Fruit fly (Drosophila melanogaster) whole organism, embryonic: Measurements from ENCODE around the gene IntS14.
A peak's percentile ranks its signal among the peaks of the same experiment; 100 is the strongest.

ENCODE experiments used
- Adf1 ChIP-seq: fragments of 200-800 bp; sonication (Bioruptor generic); IDR thresholded peaks from 2 replicates; pipeline ENCODE4 v1.3.6; 2022; ENCODE audit warnings: missing biosample characterization, missing genetic modification characterization
- Antp ChIP-seq: fragments of 200-800 bp; sonication (Bioruptor generic); optimal IDR thresholded peaks from 3 replicates; lab custom pipeline; 2016; ENCODE audit warnings: missing biosample characterization, missing genetic modification characterization
- CG10366 ChIP-seq: fragments of 200-800 bp; sonication (Bioruptor generic); IDR thresholded peaks from 2 replicates; pipeline ENCODE4 v1.3.6; 2022; ENCODE audit warnings: missing biosample characterization, missing genetic modification characterization
- CG11085 ChIP-seq: fragments of 200-800 bp; sonication (Bioruptor generic); IDR thresholded peaks from 2 replicates; pipeline ENCODE4 v1.3.6; 2022; ENCODE audit warnings: missing biosample characterization, missing genetic modification characterization
- CG11247 ChIP-seq: fragments of 200-800 bp; sonication (Bioruptor generic); IDR thresholded peaks from 2 replicates; pipeline ENCODE4 v1.3.6; 2022; ENCODE audit warnings: missing biosample characterization, missing genetic modification characterization
- CG11504 ChIP-seq: fragments of 200-800 bp; sonication (Bioruptor generic); optimal IDR thresholded peaks from 3 replicates; lab custom pipeline; 2019; ENCODE audit warnings: missing biosample characterization, mild to moderate bottlenecking, missing genetic modification characterization, moderate library complexity
- CG12769 ChIP-seq: fragments of 200-800 bp; sonication (Bioruptor generic); optimal IDR thresholded peaks from 2 replicates; lab custom pipeline; 2019; ENCODE audit warnings: missing biosample characterization, mild to moderate bottlenecking, missing genetic modification characterization, moderate library complexity
- CG17612 ChIP-seq: fragments of 200-800 bp; sonication (Bioruptor generic); IDR thresholded peaks from 2 replicates; pipeline ENCODE4 v1.3.6; 2022; ENCODE audit warnings: missing biosample characterization, missing genetic modification characterization
- CG17829 ChIP-seq: fragments of 200-800 bp; optimal IDR thresholded peaks from 2 replicates; lab custom pipeline; 2019; ENCODE audit warnings: missing biosample characterization, mild to moderate bottlenecking, missing genetic modification characterization, moderate library complexity
- CG1832 ChIP-seq: fragments of 200-800 bp; sonication (Bioruptor generic); optimal IDR thresholded peaks from 2 replicates; lab custom pipeline; 2017; ENCODE audit warnings: missing biosample characterization, mild to moderate bottlenecking, missing genetic modification characterization, inconsistent platforms
- CG2202 ChIP-seq: fragments of 200-800 bp; sonication (Bioruptor generic); optimal IDR thresholded peaks from 2 replicates; lab custom pipeline; 2018; ENCODE audit warnings: missing biosample characterization, mild to moderate bottlenecking, missing genetic modification characterization
- CG30431 ChIP-seq: fragments of 200-800 bp; sonication (Bioruptor generic); optimal IDR thresholded peaks from 2 replicates; lab custom pipeline; 2017; ENCODE audit warnings: missing biosample characterization, missing genetic modification characterization
- CG31224 ChIP-seq: fragments of 200-800 bp; sonication (Bioruptor generic); IDR thresholded peaks from 2 replicates; pipeline ENCODE4 v1.3.6; 2022; ENCODE audit warnings: missing biosample characterization, missing genetic modification characterization
- CG31365 ChIP-seq: fragments of 200-800 bp; sonication (Bioruptor generic); optimal IDR thresholded peaks from 2 replicates; lab custom pipeline; 2018; ENCODE audit warnings: missing biosample characterization, mild to moderate bottlenecking, missing genetic modification characterization
- CG33557 ChIP-seq: fragments of 200-800 bp; sonication (Bioruptor generic); optimal IDR thresholded peaks from 2 replicates; lab custom pipeline; 2019; ENCODE audit warnings: missing biosample characterization, mild to moderate bottlenecking, missing genetic modification characterization, moderate library complexity
- CG34422 ChIP-seq: fragments of 200-800 bp; sonication (Bioruptor generic); IDR thresholded peaks from 3 replicates; pipeline ENCODE4 v1.3.6; 2022; ENCODE audit warnings: missing biosample characterization, missing genetic modification characterization
- CG7786 ChIP-seq: fragments of 200-800 bp; sonication (Bioruptor generic); optimal IDR thresholded peaks from 2 replicates; lab custom pipeline; 2016; ENCODE audit warnings: missing biosample characterization, missing genetic modification characterization
- CG8478 ChIP-seq: fragments of >200 bp; optimal IDR thresholded peaks from 2 replicates; lab custom pipeline; 2018
- Doc3 ChIP-seq: fragments of 200-800 bp; sonication (Bioruptor generic); IDR thresholded peaks from 3 replicates; pipeline ENCODE4 v1.3.6; 2022; ENCODE audit warnings: missing biosample characterization, missing genetic modification characterization; ENCODE audit not compliant: partially characterized antibody
- Eip74EF ChIP-seq, 2 experiments: fragments of 200-800 bp in 1 of 2; fragments of >200 bp in 1 of 2; sonication (Bioruptor generic) in 1 of 2; optimal IDR thresholded peaks; 2 replicates each; lab custom pipeline; 2017 to 2019; ENCODE audit warnings: missing biosample characterization in 2 of 2, missing genetic modification characterization in 2 of 2, mild to moderate bottlenecking in 1 of 2, moderate library complexity in 1 of 2
- Gug ChIP-seq: fragments of 200-800 bp; sonication (Bioruptor generic); IDR thresholded peaks from 4 replicates; pipeline ENCODE4 v1.3.6; 2022; ENCODE audit warnings: missing biosample characterization, missing genetic modification characterization
- HHEX ChIP-seq: fragments of 200-800 bp; sonication (Bioruptor generic); optimal IDR thresholded peaks from 3 replicates; lab custom pipeline; 2017; ENCODE audit warnings: missing biosample characterization, mild to moderate bottlenecking, missing genetic modification characterization, missing genetic modification reagents
- Jarid2 ChIP-seq: fragments of 200-800 bp; sonication (Bioruptor generic); optimal IDR thresholded peaks from 3 replicates; lab custom pipeline; 2017; ENCODE audit warnings: mild to moderate bottlenecking, missing biosample characterization, missing genetic modification reagents, missing genetic modification characterization
- Lim3 ChIP-seq: fragments of 200-800 bp; sonication (Bioruptor generic); IDR thresholded peaks from 2 replicates; pipeline ENCODE4 v1.3.6; 2022; ENCODE audit warnings: missing biosample characterization, missing genetic modification characterization
- Mes4 ChIP-seq: fragments of 200-800 bp; sonication (Bioruptor generic); optimal IDR thresholded peaks from 2 replicates; lab custom pipeline; 2016; ENCODE audit warnings: missing biosample characterization, missing genetic modification characterization
- Nf-YA ChIP-seq: fragments of 200-800 bp; sonication (Bioruptor generic); IDR thresholded peaks from 2 replicates; pipeline ENCODE4 v1.3.6; 2022; ENCODE audit warnings: missing biosample characterization, missing genetic modification characterization
- NfI ChIP-seq: fragments of 200-800 bp; sonication (Bioruptor generic); optimal IDR thresholded peaks from 3 replicates; lab custom pipeline; 2018; ENCODE audit warnings: missing biosample characterization, mild to moderate bottlenecking, missing genetic modification characterization, moderate library complexity
- Poxn ChIP-seq: fragments of 200-800 bp; sonication (Bioruptor generic); IDR thresholded peaks from 2 replicates; pipeline ENCODE4 v1.3.6; 2022; ENCODE audit warnings: missing biosample characterization, missing genetic modification characterization
- Ravus ChIP-seq: fragments of 200-800 bp; sonication (Bioruptor generic); IDR thresholded peaks from 2 replicates; pipeline ENCODE4 v1.3.6; 2022; ENCODE audit warnings: missing biosample characterization, missing genetic modification characterization
- YL-1 ChIP-seq: fragments of 200-800 bp; sonication (Bioruptor generic); optimal IDR thresholded peaks from 3 replicates; lab custom pipeline; 2017; ENCODE audit warnings: missing biosample characterization, mild to moderate bottlenecking, missing genetic modification characterization
- al ChIP-seq: fragments of 200-800 bp; sonication (Bioruptor generic); IDR thresholded peaks from 2 replicates; pipeline ENCODE4 v1.3.6; 2022; ENCODE audit warnings: missing biosample characterization, missing genetic modification characterization
- ash1 ChIP-seq: fragments of 200-800 bp; sonication (Bioruptor generic); optimal IDR thresholded peaks from 2 replicates; lab custom pipeline; 2018; ENCODE audit warnings: missing biosample characterization, mild to moderate bottlenecking, missing genetic modification characterization
- ato ChIP-seq: fragments of 200-800 bp; sonication (Bioruptor generic); IDR thresholded peaks from 2 replicates; pipeline ENCODE4 v1.3.6; 2022; ENCODE audit warnings: missing biosample characterization, missing genetic modification characterization; ENCODE audit not compliant: partially characterized antibody
- bbx ChIP-seq: fragments of 200-800 bp; sonication (Bioruptor generic); IDR thresholded peaks from 2 replicates; pipeline ENCODE4 v1.3.6; 2022; ENCODE audit warnings: missing biosample characterization, missing genetic modification characterization; ENCODE audit not compliant: partially characterized antibody
- bigmax ChIP-seq: fragments of 200-800 bp; sonication (Bioruptor generic); optimal IDR thresholded peaks from 2 replicates; lab custom pipeline; 2018; ENCODE audit warnings: missing biosample characterization, mild to moderate bottlenecking, missing genetic modification characterization
- cato ChIP-seq: fragments of 200-800 bp; sonication (Bioruptor generic); optimal IDR thresholded peaks from 2 replicates; lab custom pipeline; 2016; ENCODE audit warnings: missing biosample characterization, missing genetic modification characterization, borderline replicate concordance
- crp ChIP-seq, 2 experiments: fragments of 200-800 bp; sonication (Bioruptor generic); optimal IDR thresholded peaks; 2 replicates in 1 of 2; 3 replicates in 1 of 2; lab custom pipeline; 2017; ENCODE audit warnings: missing biosample characterization in 2 of 2, missing genetic modification characterization in 2 of 2, mild to moderate bottlenecking in 1 of 2, moderate library complexity in 1 of 2
- dysf ChIP-seq: fragments of 200-800 bp; sonication (Bioruptor generic); IDR thresholded peaks from 3 replicates; pipeline ENCODE4 v1.3.6; 2022; ENCODE audit warnings: missing biosample characterization, missing genetic modification characterization
- gsb-n ChIP-seq: fragments of 200-800 bp; sonication (Bioruptor generic); optimal IDR thresholded peaks from 3 replicates; lab custom pipeline; 2018; ENCODE audit warnings: missing biosample characterization, mild to moderate bottlenecking, missing genetic modification characterization
- h ChIP-seq: fragments of >200 bp; optimal IDR thresholded peaks from 2 replicates; lab custom pipeline; 2017
- kni ChIP-seq: fragments of 200-800 bp; sonication (Bioruptor generic); optimal IDR thresholded peaks from 3 replicates; lab custom pipeline; 2017; ENCODE audit warnings: mild to moderate bottlenecking, missing biosample characterization, missing genetic modification reagents, missing genetic modification characterization
- lola ChIP-seq, 3 experiments: fragments of >200 bp in 2 of 3; fragments of 200-800 bp in 1 of 3; sonication (Bioruptor generic) in 1 of 3; optimal IDR thresholded peaks; 2 replicates each; lab custom pipeline; 2017 to 2019; ENCODE audit warnings: missing biosample characterization in 3 of 3, missing genetic modification characterization in 3 of 3, mild to moderate bottlenecking in 1 of 3, moderate library complexity in 1 of 3
- otp ChIP-seq: fragments of 200-800 bp; sonication (Bioruptor generic); IDR thresholded peaks from 3 replicates; pipeline ENCODE4, ENCODE4 v1.3.6; 2022; ENCODE audit warnings: missing biosample characterization, missing genetic modification characterization
- pita ChIP-seq: fragments of 200-800 bp; sonication (Bioruptor generic); optimal IDR thresholded peaks from 2 replicates; lab custom pipeline; 2017; ENCODE audit warnings: missing biosample characterization, mild to moderate bottlenecking, missing genetic modification characterization
- repo ChIP-seq: fragments of 200-800 bp; sonication (Bioruptor generic); optimal IDR thresholded peaks from 2 replicates; lab custom pipeline; 2016; ENCODE audit warnings: missing biosample characterization, missing genetic modification characterization
- scrt ChIP-seq: fragments of 200-800 bp; sonication (Bioruptor generic); optimal IDR thresholded peaks from 2 replicates; lab custom pipeline; 2018; ENCODE audit warnings: missing biosample characterization, mild to moderate bottlenecking, missing genetic modification characterization, moderate library complexity
- sens-2 ChIP-seq: fragments of 200-800 bp; sonication (Bioruptor generic); IDR thresholded peaks from 2 replicates; pipeline ENCODE4 v1.3.6; 2022; ENCODE audit warnings: missing biosample characterization, missing genetic modification characterization
- sim ChIP-seq: fragments of 200-800 bp; sonication (Bioruptor generic); IDR thresholded peaks from 2 replicates; pipeline ENCODE4 v1.3.6; 2022; ENCODE audit warnings: missing biosample characterization, missing genetic modification characterization
- ssp ChIP-seq: fragments of 200-800 bp; sonication (Bioruptor generic); IDR thresholded peaks from 2 replicates; pipeline ENCODE4 v1.3.6; 2022; ENCODE audit warnings: missing biosample characterization, missing genetic modification characterization
- tin ChIP-seq: fragments of 200-800 bp; sonication (Bioruptor generic); optimal IDR thresholded peaks from 3 replicates; lab custom pipeline; 2016; ENCODE audit warnings: missing biosample characterization, missing genetic modification characterization
- trem ChIP-seq: fragments of 200-800 bp; optimal IDR thresholded peaks from 3 replicates; lab custom pipeline; 2019; ENCODE audit warnings: missing biosample characterization, mild to moderate bottlenecking, missing genetic modification characterization, moderate library complexity

Gene IntS14

DNA sequence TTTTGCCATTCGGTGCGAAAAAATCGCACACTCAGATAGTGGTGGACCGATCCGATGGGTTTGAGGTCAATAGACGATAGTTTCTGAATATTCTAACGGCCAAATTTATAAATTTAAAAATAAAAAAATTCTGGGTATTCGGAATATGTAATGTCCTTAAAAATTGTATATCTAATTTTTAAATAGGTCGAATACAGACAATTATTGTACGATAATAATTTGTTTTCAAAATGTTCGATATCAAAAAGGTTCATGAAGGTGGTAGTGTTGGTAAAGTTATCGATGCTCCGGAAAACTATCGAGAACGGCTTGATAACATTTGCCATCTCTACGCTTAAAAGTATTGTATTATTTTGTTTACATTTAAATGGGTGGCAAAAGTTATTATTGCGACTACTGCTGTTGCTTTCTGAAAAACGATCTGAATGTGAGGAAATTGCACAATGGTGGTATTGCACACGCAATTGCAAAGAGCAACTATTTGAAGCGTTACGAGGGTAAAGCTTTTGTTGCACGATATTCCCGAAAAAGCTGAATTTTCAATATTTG is 5.7 kb downstream of the IntS14 start, which contains the start of the genes CG31922 and Plap (continued):
- TF ChIP-seq CG8478 (lab: Kevin White, UChicago): no peak
- peak; percentile 52 for TF ChIP-seq cato (GFP tag; lab: Kevin White, UChicago)
- TF ChIP-seq Gug (GFP tag; lab: Robert Waterston, UW): peak; percentile 64; the same call in 2 of the 4 replicates
- TF ChIP-seq CG34422: no peak
- TF ChIP-seq ato (GFP tag; lab: Robert Waterston, UW): peak; percentile 53
- peak; percentile 86 for TF ChIP-seq trem (tag; lab: Kevin White, UChicago)
- peak; percentile 94 for TF ChIP-seq Doc3
- TF ChIP-seq lola (GFP tag; optimal IDR thresholded peaks at IDR 0.05; lab: Kevin White, UChicago): peak in 1 of 3 experiments; percentile 67
- no peak for TF ChIP-seq Adf1 (GFP tag; lab: Robert Waterston, UW)
- peak; percentile 76 for TF ChIP-seq tin (GFP tag; lab: Kevin White, UChicago)
- no peak for TF ChIP-seq gsb-n (tag; lab: Kevin White, UChicago)
- TF ChIP-seq bbx: peak; percentile 83
- TF ChIP-seq dysf (GFP tag; lab: Robert Waterston, UW): peak; percentile 62; the same call in 1 of the 3 replicates
- TF ChIP-seq repo (GFP tag; lab: Kevin White, UChicago): peak; percentile 7
- no peak for TF ChIP-seq ash1 (GFP tag; lab: Kevin White, UChicago)
- TF ChIP-seq CG11504: no peak
- no peak for TF ChIP-seq Eip74EF (GFP tag; optimal IDR thresholded peaks at IDR 0.05; lab: Kevin White, UChicago)
- no peak for TF ChIP-seq Jarid2 (GFP tag; lab: Kevin White, UChicago)
- TF ChIP-seq CG11247 (GFP tag; lab: Robert Waterston, UW): no peak
- no peak for TF ChIP-seq CG12769
- TF ChIP-seq CG17829 (tag; lab: Kevin White, UChicago): peak; percentile 80
- TF ChIP-seq CG17612: no peak
- no peak for TF ChIP-seq bigmax (GFP tag; lab: Kevin White, UChicago)
- no peak for TF ChIP-seq Lim3 (GFP tag; lab: Robert Waterston, UW)
- TF ChIP-seq Nf-YA (GFP tag; lab: Robert Waterston, UW): no peak
- TF ChIP-seq CG31224 (GFP tag; lab: Robert Waterston, UW): peak; percentile 33; the same call in 1 of the 2 replicates
- TF ChIP-seq CG2202 (tag; lab: Kevin White, UChicago): peak; percentile 9
- no peak for TF ChIP-seq CG30431
- 0 out of 2 replicates have a peak, but pooled peaks have one; percentile 17 for TF ChIP-seq CG11085
- TF ChIP-seq sens-2 (GFP tag; lab: Robert Waterston, UW): no peak
- TF ChIP-seq NfI (GFP tag; lab: Kevin White, UChicago): peak; percentile 75
- no peak for TF ChIP-seq h (lab: Kevin White, UChicago)
- no peak for TF ChIP-seq CG1832
- peak; percentile 61 for TF ChIP-seq CG33557 (GFP tag; lab: Kevin White, UChicago)
- TF ChIP-seq kni (GFP tag; lab: Kevin White, UChicago): peak; percentile 14
- no peak for TF ChIP-seq scrt (GFP tag; lab: Kevin White, UChicago)
- peak; percentile 57 for TF ChIP-seq Antp (GFP tag; lab: Kevin White, UChicago)
- no peak for TF ChIP-seq Poxn (GFP tag; lab: Robert Waterston, UW)
- TF ChIP-seq Ravus (GFP tag; lab: Robert Waterston, UW): no peak
- no peak for TF ChIP-seq otp
- TF ChIP-seq CG10366: peak; percentile 38
- TF ChIP-seq Mes4 (GFP tag; lab: Kevin White, UChicago): no peak
- peak; percentile 65 for TF ChIP-seq al
- no peak for TF ChIP-seq pita (GFP tag; lab: Kevin White, UChicago)
- TF ChIP-seq HHEX (GFP tag; lab: Kevin White, UChicago): peak; percentile 3
- TF ChIP-seq CG31365 (tag; lab: Kevin White, UChicago): no peak
- TF ChIP-seq sim (GFP tag; lab: Robert Waterston, UW): no peak
- TF ChIP-seq CG7786 (GFP tag; lab: Kevin White, UChicago): peak; percentile 67
- peak; percentile 62 for TF ChIP-seq ssp
- TF ChIP-seq YL-1 (GFP tag; lab: Kevin White, UChicago): peak; percentile 74
- peak in 1 of 2 experiments; percentile 33 for TF ChIP-seq crp (GFP tag; optimal IDR thresholded peaks at IDR 0.05; lab: Kevin White, UChicago)
